Worm (Caenorhabditis elegans) whole organism, L2 larva: ENCODE data around the gene B0228.1.

Source experiments
- C34F6.9 ChIP-seq: fragments of 150-350 bp; optimal IDR thresholded peaks from 2 replicates; lab custom pipeline; 2014; ENCODE audit warnings: missing biosample characterization, missing genetic modification characterization
- F13H6.1 ChIP-seq: sonication (generic microtip); optimal IDR thresholded peaks from 2 replicates; lab custom pipeline; 2016; ENCODE audit warnings: missing genetic modification characterization, missing compliant biosample characterization
- R02D3.7 ChIP-seq: fragments of 150-350 bp; optimal IDR thresholded peaks from 2 replicates; lab custom pipeline; 2014; ENCODE audit warnings: missing biosample characterization, missing genetic modification characterization
- Y55F3AM.14 ChIP-seq: fragments of 200-800 bp; sonication (Bioruptor generic); optimal IDR thresholded peaks from 2 replicates; lab custom pipeline; 2018; ENCODE audit warnings: mild to moderate bottlenecking, missing genetic modification characterization, missing compliant biosample characterization
- ZK546.5 ChIP-seq: sonication (generic microtip); optimal IDR thresholded peaks from 2 replicates; lab custom pipeline; 2017; ENCODE audit warnings: missing biosample characterization, missing genetic modification characterization
- alr-1 ChIP-seq: fragments of 150-350 bp; optimal IDR thresholded peaks from 2 replicates; lab custom pipeline; 2014; ENCODE audit warnings: missing biosample characterization, missing genetic modification characterization
- aly-2 ChIP-seq: fragments of 150-350 bp; optimal IDR thresholded peaks from 2 replicates; lab custom pipeline; 2014; ENCODE audit warnings: missing biosample characterization, missing genetic modification characterization
- blmp-1 ChIP-seq: sonication (generic microtip); optimal IDR thresholded peaks from 2 replicates; lab custom pipeline; 2017; ENCODE audit warnings: missing genetic modification characterization, mild to moderate bottlenecking, missing compliant biosample characterization, antibody characterized with exemption, moderate library complexity; ENCODE audit not compliant: insufficient read depth
- ceh-16 ChIP-seq: fragments of 150-350 bp; optimal IDR thresholded peaks from 2 replicates; lab custom pipeline; 2014; ENCODE audit warnings: missing biosample characterization, missing genetic modification characterization
- ceh-82 ChIP-seq: fragments of 150-350 bp; optimal IDR thresholded peaks from 2 replicates; lab custom pipeline; 2014; ENCODE audit warnings: missing biosample characterization, missing genetic modification characterization
- crh-2 ChIP-seq: sonication (generic microtip); optimal IDR thresholded peaks from 2 replicates; lab custom pipeline; 2017; ENCODE audit warnings: missing biosample characterization, missing genetic modification characterization
- dmd-4 ChIP-seq: sonication (generic microtip); optimal IDR thresholded peaks from 2 replicates; lab custom pipeline; 2017; ENCODE audit warnings: missing biosample characterization, missing genetic modification characterization
- egl-27 ChIP-seq: sonication (generic microtip); optimal IDR thresholded peaks from 3 replicates; lab custom pipeline; 2017; ENCODE audit warnings: missing biosample characterization, missing genetic modification reagents, missing genetic modification characterization
- elt-3 ChIP-seq: sonication (generic microtip); optimal IDR thresholded peaks from 2 replicates; lab custom pipeline; 2017; ENCODE audit warnings: missing biosample characterization, missing genetic modification characterization
- lin-11 ChIP-seq: fragments of 150-350 bp; sonication (generic microtip); optimal IDR thresholded peaks from 2 replicates; lab custom pipeline; 2014; ENCODE audit warnings: missing biosample characterization, missing genetic modification characterization, inconsistent platforms, mixed read lengths
- lin-13 ChIP-seq: fragments of 150-350 bp; optimal IDR thresholded peaks from 2 replicates; lab custom pipeline; 2014; ENCODE audit warnings: missing biosample characterization, missing genetic modification reagents, missing genetic modification characterization
- lin-39 ChIP-seq: fragments of 150-350 bp; optimal IDR thresholded peaks from 2 replicates; lab custom pipeline; 2014; ENCODE audit warnings: missing biosample characterization, missing genetic modification reagents, missing genetic modification characterization
- lsy-2 ChIP-seq, 2 experiments: fragments of 150-350 bp in 1 of 2; sonication (generic microtip) in 1 of 2; optimal IDR thresholded peaks; 2 replicates each; lab custom pipeline; 2014 to 2017; ENCODE audit warnings: missing biosample characterization in 2 of 2, missing genetic modification characterization in 2 of 2
- mab-5 ChIP-seq: fragments of 150-350 bp; optimal IDR thresholded peaks from 2 replicates; lab custom pipeline; 2014; ENCODE audit warnings: missing biosample characterization, missing genetic modification characterization
- mdl-1 ChIP-seq, 2 experiments: fragments of 150-350 bp in 1 of 2; sonication (generic microtip) in 1 of 2; optimal IDR thresholded peaks; 2 replicates each; lab custom pipeline; 2017; ENCODE audit warnings: missing biosample characterization in 2 of 2, missing genetic modification characterization in 2 of 2
- nhr-11 ChIP-seq: fragments of 150-350 bp; optimal IDR thresholded peaks from 2 replicates; lab custom pipeline; 2014; ENCODE audit warnings: missing biosample characterization, missing genetic modification characterization
- nhr-12 ChIP-seq: fragments of 150-350 bp; optimal IDR thresholded peaks from 2 replicates; lab custom pipeline; 2014; ENCODE audit warnings: missing biosample characterization, missing genetic modification characterization
- nhr-129 ChIP-seq: fragments of 150-350 bp; optimal IDR thresholded peaks from 2 replicates; lab custom pipeline; 2014; ENCODE audit warnings: missing biosample characterization, missing genetic modification characterization
- nhr-21 ChIP-seq: fragments of 150-350 bp; optimal IDR thresholded peaks from 2 replicates; lab custom pipeline; 2014; ENCODE audit warnings: missing biosample characterization, missing genetic modification characterization
- nhr-23 ChIP-seq: fragments of 150-350 bp; optimal IDR thresholded peaks from 2 replicates; lab custom pipeline; 2014; ENCODE audit warnings: missing biosample characterization, missing genetic modification reagents, missing genetic modification characterization
- nhr-237 ChIP-seq: fragments of 150-350 bp; optimal IDR thresholded peaks from 2 replicates; lab custom pipeline; 2014; ENCODE audit warnings: missing biosample characterization, missing genetic modification characterization
- nhr-25 ChIP-seq: fragments of 150-350 bp; sonication (generic microtip); optimal IDR thresholded peaks from 3 replicates; lab custom pipeline; 2014; ENCODE audit warnings: missing biosample characterization, missing genetic modification characterization
- nhr-6 ChIP-seq: fragments of 150-350 bp; optimal IDR thresholded peaks from 2 replicates; lab custom pipeline; 2014; ENCODE audit warnings: missing biosample characterization, missing genetic modification characterization
- nhr-77 ChIP-seq: fragments of 150-350 bp; optimal IDR thresholded peaks from 2 replicates; lab custom pipeline; 2014; ENCODE audit warnings: missing biosample characterization, missing genetic modification characterization
- peb-1 ChIP-seq: fragments of 150-350 bp; optimal IDR thresholded peaks from 2 replicates; lab custom pipeline; 2014; ENCODE audit warnings: missing biosample characterization, missing genetic modification characterization
- sem-4 ChIP-seq: fragments of 150-350 bp; optimal IDR thresholded peaks from 2 replicates; lab custom pipeline; 2014; ENCODE audit warnings: missing biosample characterization, missing genetic modification reagents, missing genetic modification characterization
- skn-1 ChIP-seq: sonication (generic microtip); optimal IDR thresholded peaks from 2 replicates; lab custom pipeline; 2017; ENCODE audit warnings: missing biosample characterization, missing genetic modification characterization
- sma-3 ChIP-seq: sonication (generic microtip); optimal IDR thresholded peaks from 2 replicates; lab custom pipeline; 2016; ENCODE audit warnings: missing genetic modification reagents, missing genetic modification characterization, missing compliant biosample characterization
- sma-9 ChIP-seq, 2 experiments: fragments of 150-350 bp in 1 of 2; sonication (generic microtip) in 1 of 2; optimal IDR thresholded peaks; 2 replicates each; lab custom pipeline; 2014 to 2016; ENCODE audit warnings: missing genetic modification characterization in 2 of 2, mild to moderate bottlenecking in 1 of 2, missing biosample characterization in 1 of 2, missing compliant biosample characterization in 1 of 2, missing genetic modification reagents in 1 of 2, moderate library complexity in 1 of 2
- snpc-4 ChIP-seq: fragments of 150-350 bp; optimal IDR thresholded peaks from 2 replicates; lab custom pipeline; 2014; ENCODE audit warnings: missing biosample characterization, missing genetic modification characterization
- unc-39 ChIP-seq: fragments of 150-350 bp; optimal IDR thresholded peaks from 2 replicates; lab custom pipeline; 2014; ENCODE audit warnings: missing biosample characterization, missing genetic modification characterization
- unc-55 ChIP-seq: fragments of 150-350 bp; sonication (generic microtip); optimal IDR thresholded peaks from 3 replicates; lab custom pipeline; 2014; ENCODE audit warnings: missing biosample characterization, missing genetic modification reagents, missing genetic modification characterization
- unc-62 ChIP-seq: fragments of 150-350 bp; optimal IDR thresholded peaks from 2 replicates; lab custom pipeline; 2014; ENCODE audit warnings: missing biosample characterization, missing genetic modification reagents, missing genetic modification characterization
- zag-1 ChIP-seq: fragments of 150-350 bp; optimal IDR thresholded peaks from 2 replicates; lab custom pipeline; 2014; ENCODE audit warnings: missing biosample characterization, missing genetic modification characterization
- ztf-11 ChIP-seq: sonication (generic microtip); optimal IDR thresholded peaks from 2 replicates; lab custom pipeline; 2017; ENCODE audit warnings: missing biosample characterization, missing genetic modification characterization
- ztf-4 ChIP-seq: fragments of 150-350 bp; optimal IDR thresholded peaks from 2 replicates; lab custom pipeline; 2014; ENCODE audit warnings: missing biosample characterization, missing genetic modification characterization

Gene B0228.1

DNA sequence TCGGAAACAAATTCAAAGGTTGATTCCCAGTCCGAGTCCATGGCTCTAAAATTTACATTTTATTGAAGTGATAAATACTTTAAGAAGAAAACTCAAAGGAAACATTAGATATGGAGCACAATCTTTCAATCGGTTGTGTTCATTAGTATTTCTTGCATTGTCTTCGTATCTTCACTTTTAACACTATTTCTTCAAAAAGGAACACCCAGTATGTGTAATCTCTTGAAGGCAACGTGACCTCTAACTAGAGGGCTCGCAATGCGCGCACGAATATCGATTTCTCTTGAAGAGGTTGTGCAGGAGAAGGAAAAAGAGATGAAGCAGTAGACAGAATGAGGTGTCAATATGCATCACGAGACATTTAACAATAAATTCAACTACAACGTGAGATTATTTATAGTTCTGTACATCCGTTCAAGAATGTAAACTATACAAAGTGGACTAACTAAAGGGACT is at the start of gene B0228.1, which contains the start of gene B0228.6:
Gene B0228.1, plus strand, starts transcription at position 228 of the 456 bp plus-strand sequence.
Gene B0228.6, minus strand, starts transcription at position 51 of the 456 bp plus-strand sequence.
- TF ChIP-seq nhr-23 (no peak), C34F6.9 (tag; lab: Kevin White, UChicago) (peak; percentile 76), alr-1 (tag; lab: Kevin White, UChicago) (no peak), lsy-2 (tag; optimal IDR thresholded peaks at IDR 0.05; lab: Kevin White, UChicago) (peak in 1 of 2 experiments; percentile 38)

DNA sequence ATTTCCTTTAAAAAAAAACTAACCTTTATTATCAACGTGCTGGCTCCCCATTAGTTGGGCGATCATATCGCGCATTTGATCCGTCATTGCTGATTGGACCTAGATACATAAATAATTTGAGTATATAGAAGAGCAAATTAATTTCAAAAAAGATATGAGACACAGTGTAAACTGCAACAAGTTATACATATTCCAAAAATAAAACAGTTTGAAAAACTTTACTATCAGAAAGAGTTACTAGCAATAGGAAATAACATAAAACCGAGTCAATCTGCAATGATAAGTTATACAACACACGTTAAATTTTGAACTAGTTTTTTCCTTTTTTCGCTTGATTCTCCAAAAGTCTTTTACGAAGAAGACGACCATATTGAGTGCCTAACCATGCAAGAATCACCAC is 47.8 kb upstream of the B0228.1 start, which contains the start of gene luc-7L:
Gene luc-7L, minus strand, starts transcription at position 101 of the 400 bp plus-strand sequence.
- no peak for TF ChIP-seq nhr-21 (tag; lab: Kevin White, UChicago)
- TF ChIP-seq F13H6.1 (tag; lab: Kevin White, UChicago), result no peak
- no peak for TF ChIP-seq unc-62
- TF ChIP-seq R02D3.7, result no peak
- no peak for TF ChIP-seq mab-5 (tag; lab: Kevin White, UChicago)
- TF ChIP-seq nhr-23, result no peak
- TF ChIP-seq unc-55 (GFP tag; lab: Kevin White, UChicago), result no peak
- TF ChIP-seq nhr-237, result no peak
- no peak for TF ChIP-seq ceh-16
- no peak for TF ChIP-seq unc-39 (tag; lab: Kevin White, UChicago)
- no peak for TF ChIP-seq lin-39 (tag; lab: Kevin White, UChicago)
- TF ChIP-seq lin-13 (GFP tag; lab: Kevin White, UChicago), result no peak
- no peak for TF ChIP-seq C34F6.9 (tag; lab: Kevin White, UChicago)
- TF ChIP-seq, all 48 proteins: peak for 0

- TF ChIP-seq ztf-11, result no peak
- TF ChIP-seq lsy-2 (tag; optimal IDR thresholded peaks at IDR 0.05; lab: Kevin White, UChicago), result peak; percentile 13 to 65
- TF ChIP-seq sem-4 (tag; lab: Kevin White, UChicago), result peak; percentile 7
- peak; percentile 68 for TF ChIP-seq unc-55 (GFP tag; lab: Kevin White, UChicago)
- TF ChIP-seq zag-1 (tag; lab: Kevin White, UChicago), result no peak
- no peak for TF ChIP-seq lin-13 (GFP tag; lab: Kevin White, UChicago)
- TF ChIP-seq egl-27, result peak; percentile 19
- peak; percentile 31 for TF ChIP-seq lin-11
- peak; percentile 44 for TF ChIP-seq C34F6.9 (tag; lab: Kevin White, UChicago)
- no peak for TF ChIP-seq crh-2 (tag; lab: Kevin White, UChicago)
- TF ChIP-seq blmp-1, result no peak
- TF ChIP-seq F13H6.1 (tag; lab: Kevin White, UChicago), result peak; percentile 51
- TF ChIP-seq lin-39 (tag; lab: Kevin White, UChicago), result no peak
- no peak for TF ChIP-seq Y55F3AM.14 (GFP tag; lab: Kevin White, UChicago)
- TF ChIP-seq sma-9 (GFP tag; optimal IDR thresholded peaks at IDR 0.05; lab: Kevin White, UChicago), result peak; percentile 14
- TF ChIP-seq sma-9 (tag; optimal IDR thresholded peaks at IDR 0.05; lab: Kevin White, UChicago), result no peak
- TF ChIP-seq nhr-6 (tag; lab: Kevin White, UChicago), result no peak
- TF ChIP-seq nhr-11, result peak; percentile 33
- TF ChIP-seq nhr-129 (tag; lab: Kevin White, UChicago), result peak; percentile 63
Observed at ce11 chrII:7708540-7708939, 46.6 kb upstream of the B0228.1 start, which contains the start of gene B0495.9. TSS of gene B0495.9 (minus strand) at chrII:7708710.

- no peak for TF ChIP-seq nhr-12
- TF ChIP-seq mab-5 (tag; lab: Kevin White, UChicago), result no peak
- no peak for TF ChIP-seq nhr-129 (tag; lab: Kevin White, UChicago)
- no peak for TF ChIP-seq R02D3.7
- TF ChIP-seq sem-4 (tag; lab: Kevin White, UChicago), result no peak
- no peak for TF ChIP-seq Y55F3AM.14 (GFP tag; lab: Kevin White, UChicago)
Observed at ce11 chrII:7709301-7709754, 45.8 kb upstream of the B0228.1 start, which contains the start of gene sre-1. TSS of gene sre-1 (plus strand) at chrII:7709704.

- no peak for TF ChIP-seq aly-2
- TF ChIP-seq lin-13 (GFP tag; lab: Kevin White, UChicago), result no peak
- TF ChIP-seq R02D3.7, result no peak
- no peak for TF ChIP-seq snpc-4 (tag; lab: Kevin White, UChicago)
- TF ChIP-seq nhr-129 (tag; lab: Kevin White, UChicago), result peak; percentile 29
- TF ChIP-seq unc-39 (tag; lab: Kevin White, UChicago), result no peak
- no peak for TF ChIP-seq blmp-1
- no peak for TF ChIP-seq ZK546.5 (tag; lab: Kevin White, UChicago)
- TF ChIP-seq nhr-25 (tag; lab: Kevin White, UChicago), result no peak
- no peak for TF ChIP-seq nhr-11
- no peak for TF ChIP-seq ceh-16
- no peak for TF ChIP-seq mab-5 (tag; lab: Kevin White, UChicago)
- TF ChIP-seq alr-1 (tag; lab: Kevin White, UChicago), result no peak
- TF ChIP-seq sma-3 (GFP tag; lab: Kevin White, UChicago), result no peak
- TF ChIP-seq peb-1 (tag; lab: Kevin White, UChicago), result no peak
- TF ChIP-seq C34F6.9 (tag; lab: Kevin White, UChicago), result peak; percentile 76
- no peak for TF ChIP-seq ztf-4 (tag; lab: Kevin White, UChicago)
- TF ChIP-seq F13H6.1 (tag; lab: Kevin White, UChicago), result no peak
- TF ChIP-seq crh-2 (tag; lab: Kevin White, UChicago), result peak; percentile 91
- TF ChIP-seq ceh-82 (tag; lab: Kevin White, UChicago), result no peak
- no peak for TF ChIP-seq mdl-1 (tag; optimal IDR thresholded peaks at IDR 0.05; lab: Kevin White, UChicago)
- no peak for TF ChIP-seq lin-11
- TF ChIP-seq nhr-77, result no peak
- no peak for TF ChIP-seq dmd-4 (tag; lab: Kevin White, UChicago)
- TF ChIP-seq elt-3, result no peak
- no peak for TF ChIP-seq skn-1
Observed at ce11 chrII:7714614-7715186, 40.4 kb upstream of the B0228.1 start.
